Worm (Caenorhabditis elegans): ENCODE data around the gene C47E8.9.
A peak's percentile ranks its signal among the peaks of the same experiment; 100 is the strongest.

Gene C47E8.9

DNA sequence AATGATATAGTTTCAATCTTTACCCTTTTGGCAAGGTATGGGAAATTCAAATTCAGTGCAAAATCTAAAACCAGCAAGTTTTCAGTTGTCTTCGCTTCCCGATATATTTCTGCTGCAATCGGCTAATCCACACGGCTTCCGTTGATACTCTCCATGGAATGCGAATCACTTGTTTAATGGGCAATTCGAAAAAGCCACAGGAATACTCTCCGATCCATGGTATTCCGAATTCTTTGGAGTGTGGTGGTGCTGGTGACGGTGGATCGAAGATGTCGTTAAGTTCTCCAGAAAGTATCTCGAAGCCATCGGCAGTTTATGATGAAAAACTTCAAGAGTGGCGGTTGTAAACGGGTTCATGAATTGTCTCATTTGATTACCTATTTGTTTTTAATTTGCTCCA, 20.2 kb downstream of the C47E8.9 start:
- 0 out of 2 replicates have a peak, but pooled peaks have one; percentile 29 for TF ChIP-seq Y48G9A.11 (GFP tag; IDR thresholded peaks at IDR 0.05)
- 0 out of 2 replicates have a peak, but pooled peaks have one; percentile 13 for TF ChIP-seq Y105C5A.15 (GFP tag; IDR thresholded peaks at IDR 0.05)
- no peak for TF ChIP-seq nhr-25 (tag; optimal IDR thresholded peaks at IDR 0.05; ENCODE audit: borderline replicate concordance, insufficient read depth)
- no peak for TF ChIP-seq spr-3 (GFP tag; optimal IDR thresholded peaks at IDR 0.05)

DNA sequence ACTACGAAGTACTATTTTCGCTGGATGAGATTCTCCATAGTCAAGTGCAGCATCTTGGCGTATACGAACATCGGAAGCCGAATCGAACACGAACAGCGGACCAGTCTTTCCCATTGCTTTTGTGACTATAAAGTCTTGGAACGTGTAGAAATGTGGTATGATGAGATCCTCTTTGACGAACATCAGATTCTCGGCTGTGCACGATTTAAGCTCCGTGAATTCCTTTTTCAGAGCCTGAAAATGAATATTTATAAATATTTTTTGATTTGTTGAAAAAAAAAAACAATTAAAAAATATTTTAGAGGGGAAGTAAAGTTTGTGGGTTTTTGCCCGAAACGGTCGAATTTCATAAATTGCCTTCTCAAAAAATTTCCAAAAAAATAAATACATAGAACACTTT, 20.8 kb downstream of the C47E8.9 start:
- TF ChIP-seq F26F4.8 (GFP tag; conservative IDR thresholded peaks at IDR 0.05) (no peak), ctbp-1 (GFP tag; IDR thresholded peaks at IDR 0.05) (no peak), madf-9 (GFP tag; conservative IDR thresholded peaks at IDR 0.05) (no peak), lin-38 (GFP tag; IDR thresholded peaks at IDR 0.05) (no peak), unc-39 (tag; optimal IDR thresholded peaks at IDR 0.05) (no peak), ztf-11 (tag; optimal IDR thresholded peaks at IDR 0.05) (no peak), hlh-30 (tag; optimal IDR thresholded peaks at IDR 0.05; ENCODE audit: insufficient read depth) (no peak), saeg-2 (GFP tag; IDR thresholded peaks at IDR 0.05) (no peak), mxl-2 (GFP tag; conservative IDR thresholded peaks at IDR 0.05) (no peak)

DNA sequence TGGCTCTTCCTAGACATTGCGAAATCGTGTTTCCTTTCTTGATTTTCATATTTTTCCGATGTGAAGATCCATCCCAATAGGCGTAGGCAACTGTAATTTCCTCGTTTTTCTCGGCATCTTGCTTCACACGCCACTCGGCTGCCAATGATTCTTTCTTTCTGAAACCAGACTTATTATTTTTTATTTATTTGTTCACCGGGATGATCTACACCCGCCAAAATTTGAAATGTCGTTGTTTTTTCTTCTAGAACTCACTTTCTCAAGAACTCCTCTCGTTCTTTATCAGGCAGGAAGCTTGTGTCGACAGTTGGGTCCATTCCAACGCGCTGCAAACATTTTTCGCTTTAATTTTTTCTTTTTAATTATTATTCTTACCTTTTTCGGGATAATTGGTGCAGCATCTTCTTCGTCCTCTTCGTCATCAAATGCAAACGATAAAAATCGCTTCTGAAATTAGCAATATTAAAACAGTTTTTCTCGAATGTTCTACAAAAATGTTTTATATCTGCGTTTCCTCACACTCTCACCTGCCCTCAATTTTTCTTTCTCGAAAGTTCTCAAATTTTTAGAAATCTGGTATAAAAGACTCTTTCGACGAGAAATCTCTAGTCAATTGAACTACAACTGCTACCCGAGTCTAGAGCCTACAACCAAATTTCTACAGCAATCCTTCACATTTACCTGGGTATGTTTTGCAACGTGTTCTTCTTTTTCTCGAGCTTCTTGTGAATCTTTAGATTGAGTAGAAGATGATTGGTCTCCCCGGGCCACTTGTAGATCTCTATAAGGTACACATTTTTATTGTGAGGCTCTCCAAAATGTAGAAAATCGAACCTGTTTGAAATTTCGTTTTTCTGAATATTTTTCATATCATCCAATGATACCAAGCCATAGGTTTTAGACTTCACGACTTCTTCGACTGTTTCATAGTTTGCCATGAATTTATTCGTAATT, 21.5 kb downstream of the C47E8.9 start, which contains the start of gene hsp-90:
TSS of gene hsp-90 (plus strand) at position 560 of the 954 bp plus-strand sequence.
- TF ChIP-seq nhr-237 (tag; optimal IDR thresholded peaks at IDR 0.05) (no peak), lim-7 (GFP tag; IDR thresholded peaks at IDR 0.05) (0 out of 2 replicates have a peak, but pooled peaks have one; percentile 22), set-16 (GFP tag; IDR thresholded peaks at IDR 0.05) (no peak), ama-1 (optimal IDR thresholded peaks at IDR 0.05) (peak; percentile 54), mdt-29 (GFP tag; IDR thresholded peaks at IDR 0.05) (0 out of 2 replicates have a peak, but pooled peaks have one; percentile 9)

DNA sequence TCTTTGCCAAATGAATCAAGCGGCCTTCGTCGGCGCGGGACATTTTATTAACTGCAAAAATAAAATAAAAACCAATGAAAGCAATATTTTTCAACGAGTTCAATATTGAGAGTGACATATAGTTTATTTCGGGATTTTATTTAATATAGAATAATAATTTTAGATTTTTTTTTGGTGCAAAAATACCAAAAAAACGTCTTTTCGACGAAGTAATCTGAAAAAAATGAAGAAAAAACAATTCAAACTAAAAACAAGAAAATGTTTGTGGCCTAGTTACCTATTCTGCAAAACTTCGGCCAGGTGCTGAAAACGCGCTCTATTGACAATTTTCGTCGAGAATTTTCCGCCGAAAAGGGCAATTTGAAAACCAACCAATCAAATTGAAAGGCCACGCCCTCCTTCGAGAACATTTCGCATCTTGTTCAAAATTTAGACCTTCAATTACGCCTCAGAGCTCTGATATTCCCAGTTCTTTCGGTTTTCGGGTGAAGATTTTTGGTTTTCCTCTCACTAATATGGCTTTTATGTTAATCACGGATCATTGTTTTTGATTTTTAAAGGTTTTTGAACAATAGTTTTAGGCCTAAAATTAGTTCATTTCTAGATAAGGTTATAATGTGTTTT, 22.4 kb downstream of the C47E8.9 start, which contains the start of gene C47E8.4:
TSS of gene C47E8.4 (minus strand) at position 51 of the 624 bp plus-strand sequence.
- TF ChIP-seq mdt-29 (GFP tag; IDR thresholded peaks at IDR 0.05) (peak; percentile 99), mes-2 (tag; optimal IDR thresholded peaks at IDR 0.05; ENCODE audit: poor library complexity, severe bottlenecking) (peak; percentile 99), ceh-62 (tag; optimal IDR thresholded peaks at IDR 0.05) (no peak), nhr-76 (tag; optimal IDR thresholded peaks at IDR 0.05) (peak; percentile 68), nhr-25 (tag; optimal IDR thresholded peaks at IDR 0.05; ENCODE audit: borderline replicate concordance, insufficient read depth) (peak; percentile 94), mxl-2 (GFP tag; conservative IDR thresholded peaks at IDR 0.05) (peak; percentile 63; the same call in 1 of the 2 replicates), mxl-3 (GFP tag; optimal IDR thresholded peaks at IDR 0.05) (peak; percentile 69), zip-2 (tag; optimal IDR thresholded peaks at IDR 0.05) (peak; percentile 90), ceh-20 (GFP tag; IDR thresholded peaks at IDR 0.05) (peak; percentile 98), daf-19 (GFP tag; conservative IDR thresholded peaks at IDR 0.05) (no peak; the same call in 1 of the 2 replicates), duxl-1 (tag; optimal IDR thresholded peaks at IDR 0.05; ENCODE audit: poor library complexity) (peak; percentile 96), rbr-2 (tag; optimal IDR thresholded peaks at IDR 0.05) (peak; percentile 98), F44E2.7 (GFP tag; IDR thresholded peaks at IDR 0.05) (no peak), lsy-2 (tag; optimal IDR thresholded peaks at IDR 0.05) (peak; percentile 93 to 98), dve-1 (tag; optimal IDR thresholded peaks at IDR 0.05; ENCODE audit: insufficient read depth) (peak; percentile 99), tag-97 (GFP tag; IDR thresholded peaks at IDR 0.05) (peak; percentile 96), aha-1 (tag) (peak; percentile 99), saeg-2 (GFP tag; IDR thresholded peaks at IDR 0.05) (peak; percentile 91), dmd-6 (GFP tag; IDR thresholded peaks at IDR 0.05) (peak; percentile 97), Y5F2A.4 (GFP tag; optimal IDR thresholded peaks at IDR 0.05) (peak; percentile 25), zag-1 (tag; optimal IDR thresholded peaks at IDR 0.05) (peak; percentile 4), lir-3 (tag; optimal IDR thresholded peaks at IDR 0.05) (peak; percentile 77), egl-43 (GFP tag; IDR thresholded peaks at IDR 0.05) (peak; percentile 89; the same call in 1 of the 2 replicates), snpc-1.2 (GFP tag; IDR thresholded peaks at IDR 0.05) (peak; percentile 68), D1046.2 (GFP tag; IDR thresholded peaks at IDR 0.05) (peak; percentile 83; the same call in 1 of the 2 replicates), daf-8 (GFP tag; IDR thresholded peaks at IDR 0.05) (peak; percentile 86; the same call in 1 of the 2 replicates), hif-1 (tag; optimal IDR thresholded peaks at IDR 0.05) (peak; percentile 77 to 95)

Data from whole organism, L4 larva.